Worm (Caenorhabditis elegans) whole organism, mixed stage, embryonic: ENCODE results near the gene C16C10.2.
A peak's percentile ranks its signal among the peaks of the same experiment; 100 is the strongest.

ENCODE experiments used
- ceh-83 ChIP-seq: fragments of 200-800 bp; sonication (Bioruptor generic); optimal IDR thresholded peaks from 2 replicates; lab custom pipeline; 2018; ENCODE audit warnings: mild to moderate bottlenecking, missing genetic modification characterization, missing compliant biosample characterization
- ces-1 ChIP-seq: fragments of 150-350 bp; optimal IDR thresholded peaks from 2 replicates; lab custom pipeline; 2014; ENCODE audit warnings: missing biosample characterization, missing genetic modification reagents, missing genetic modification characterization
- lin-13 ChIP-seq: fragments of 150-350 bp; optimal IDR thresholded peaks from 2 replicates; lab custom pipeline; 2014; ENCODE audit warnings: missing biosample characterization, missing genetic modification characterization
- lsy-2 ChIP-seq: fragments of 150-350 bp; optimal IDR thresholded peaks from 2 replicates; lab custom pipeline; 2014; ENCODE audit warnings: missing biosample characterization, missing genetic modification characterization
- mep-1 ChIP-seq: fragments of 150-350 bp; optimal IDR thresholded peaks from 2 replicates; lab custom pipeline; 2017; ENCODE audit warnings: missing biosample characterization, missing genetic modification reagents, missing genetic modification characterization, inconsistent platforms
- nhr-12 ChIP-seq: fragments of 150-350 bp; optimal IDR thresholded peaks from 2 replicates; lab custom pipeline; 2014; ENCODE audit warnings: missing biosample characterization, missing genetic modification characterization
- nhr-237 ChIP-seq: fragments of 150-350 bp; optimal IDR thresholded peaks from 2 replicates; lab custom pipeline; 2014; ENCODE audit warnings: missing biosample characterization, missing genetic modification characterization
- nhr-76 ChIP-seq: sonication (generic microtip); optimal IDR thresholded peaks from 2 replicates; lab custom pipeline; 2017; ENCODE audit warnings: missing biosample characterization, missing genetic modification characterization
- pha-4 ChIP-seq: fragments of 150-350 bp; optimal IDR thresholded peaks from 2 replicates; lab custom pipeline; 2018; ENCODE audit warnings: missing biosample characterization, missing genetic modification reagents, missing genetic modification characterization
- snpc-4 ChIP-seq: fragments of 150-350 bp; optimal IDR thresholded peaks from 2 replicates; lab custom pipeline; 2014; ENCODE audit warnings: missing biosample characterization, missing genetic modification characterization
- unc-120 ChIP-seq: sonication (generic microtip); optimal IDR thresholded peaks from 2 replicates; lab custom pipeline; 2017; ENCODE audit warnings: missing genetic modification characterization, missing compliant biosample characterization; ENCODE audit not compliant: poor library complexity, severe bottlenecking
- unc-39 ChIP-seq: fragments of 150-350 bp; optimal IDR thresholded peaks from 2 replicates; lab custom pipeline; 2014; ENCODE audit warnings: missing biosample characterization, missing genetic modification characterization
- unc-62 ChIP-seq: fragments of 150-350 bp; optimal IDR thresholded peaks from 2 replicates; lab custom pipeline; 2014; ENCODE audit warnings: missing biosample characterization, missing genetic modification reagents, missing genetic modification characterization
- ztf-11 ChIP-seq: fragments of 150-350 bp; optimal IDR thresholded peaks from 2 replicates; lab custom pipeline; 2014; ENCODE audit warnings: missing biosample characterization, missing genetic modification characterization

- peak; percentile 42 for TF ChIP-seq lsy-2 (tag; lab: Kevin White, UChicago)
- no peak for TF ChIP-seq unc-39 (tag; lab: Kevin White, UChicago)
- no peak for TF ChIP-seq lin-13
- peak; percentile 83 for TF ChIP-seq ces-1
- no peak for TF ChIP-seq nhr-12 (tag; lab: Kevin White, UChicago)
- peak; percentile 9 for TF ChIP-seq pha-4
- peak; percentile 67 for TF ChIP-seq nhr-237 (tag; lab: Kevin White, UChicago)
- peak; percentile 87 for TF ChIP-seq mep-1 (tag; lab: Kevin White, UChicago)
- TF ChIP-seq unc-62 = peak; percentile 92
- TF ChIP-seq nhr-76 (tag; lab: Kevin White, UChicago) = no peak
- TF ChIP-seq ztf-11 (tag; lab: Kevin White, UChicago) = no peak
- peak; percentile 94 for TF ChIP-seq unc-120
- TF ChIP-seq snpc-4 (tag; lab: Kevin White, UChicago) = no peak
- TF ChIP-seq ceh-83 (GFP tag; lab: Kevin White, UChicago) = no peak
Measured at ce11 chrIII:4223668-4224127, 45.2 kb upstream of the C16C10.2 start.
